Worm (Caenorhabditis elegans) whole organism, L4 larva: ENCODE data around the gene B0228.7.

Experiments
- ces-1 ChIP-seq: fragments of 150-350 bp; sonication (generic microtip); optimal IDR thresholded peaks from 4 replicates; lab custom pipeline; 2014; ENCODE audit warnings: missing biosample characterization, missing genetic modification reagents, missing genetic modification characterization
- ctbp-1 ChIP-seq: fragments of 200-800 bp; sonication (Bioruptor generic); IDR thresholded peaks from 2 replicates; pipeline ENCODE4 v1.3.6; 2022; ENCODE audit warnings: missing genetic modification reagents, missing genetic modification characterization, missing compliant biosample characterization
- daf-16 ChIP-seq, 3 experiments: sonication (generic microtip); optimal IDR thresholded peaks; 2 replicates each; lab custom pipeline; 2016 to 2017; ENCODE audit warnings: missing genetic modification characterization in 3 of 3, missing genetic modification reagents in 3 of 3, mild to moderate bottlenecking in 2 of 3, missing compliant biosample characterization in 2 of 3, missing biosample characterization in 1 of 3, moderate library complexity in 1 of 3
- fos-1 ChIP-seq: fragments of 150-350 bp; optimal IDR thresholded peaks from 2 replicates; lab custom pipeline; 2014; ENCODE audit warnings: missing biosample characterization, missing genetic modification characterization
- lin-15B ChIP-seq: fragments of 150-350 bp; sonication (generic microtip); optimal IDR thresholded peaks from 3 replicates; lab custom pipeline; 2014; ENCODE audit warnings: missing biosample characterization, missing genetic modification characterization
- nhr-77 ChIP-seq: fragments of 150-350 bp; optimal IDR thresholded peaks from 2 replicates; lab custom pipeline; 2014; ENCODE audit warnings: missing biosample characterization, missing genetic modification characterization
- pqm-1 ChIP-seq: sonication (generic microtip); optimal IDR thresholded peaks from 2 replicates; lab custom pipeline; 2017; ENCODE audit warnings: missing biosample characterization, missing genetic modification characterization

- no peak for TF ChIP-seq daf-16 (GFP tag; optimal IDR thresholded peaks at IDR 0.05; lab: Kevin White, UChicago)
- no peak for TF ChIP-seq daf-16 (tag; optimal IDR thresholded peaks at IDR 0.05; lab: Kevin White, UChicago)
- TF ChIP-seq nhr-77 (tag; lab: Kevin White, UChicago) = no peak
- TF ChIP-seq ctbp-1 = no peak
- no peak for TF ChIP-seq fos-1
- no peak for TF ChIP-seq ces-1 (GFP tag; lab: Kevin White, UChicago)
- peak; percentile 52 for TF ChIP-seq pqm-1 (tag; lab: Kevin White, UChicago)
- no peak for TF ChIP-seq lin-15B (tag; lab: Kevin White, UChicago)
Measured at ce11 chrII:7801255-7801654, 42.4 kb upstream of the B0228.7 start.
